Worm (Caenorhabditis elegans) whole organism, young adult: Measurements from ENCODE around the gene nhr-19.

Source experiments
- B0336.3 ChIP-seq: fragments of 200-800 bp; sonication (Bioruptor generic); IDR thresholded peaks from 2 replicates; pipeline ENCODE4 v1.3.6; 2022; ENCODE audit warnings: missing genetic modification characterization, missing compliant biosample characterization
- C17E4.6 ChIP-seq: fragments of 200-800 bp; sonication (Bioruptor generic); IDR thresholded peaks from 2 replicates; pipeline ENCODE4 v1.3.6; 2022; ENCODE audit warnings: missing genetic modification reagents, missing genetic modification characterization, missing compliant biosample characterization
- D2030.7 ChIP-seq: fragments of 200-800 bp; sonication (Bioruptor generic); IDR thresholded peaks from 2 replicates; pipeline ENCODE4 v1.3.6; 2022; ENCODE audit warnings: missing genetic modification reagents, missing genetic modification characterization, missing compliant biosample characterization
- F10E7.11 ChIP-seq: sonication (generic microtip); optimal IDR thresholded peaks from 2 replicates; lab custom pipeline; 2017; ENCODE audit warnings: mild to moderate bottlenecking, missing genetic modification characterization, moderate library complexity, missing compliant biosample characterization
- F37B4.10 ChIP-seq: fragments of 200-800 bp; sonication (Bioruptor generic); IDR thresholded peaks from 2 replicates; pipeline ENCODE4 v1.3.6; 2022; ENCODE audit warnings: missing genetic modification characterization, missing compliant biosample characterization
- F39B2.1 ChIP-seq: fragments of 200-800 bp; sonication (Bioruptor generic); IDR thresholded peaks from 2 replicates; pipeline ENCODE4 v1.3.6; 2022; ENCODE audit warnings: missing genetic modification reagents, missing genetic modification characterization, missing compliant biosample characterization
- F55B11.4 ChIP-seq: sonication (generic microtip); optimal IDR thresholded peaks from 2 replicates; lab custom pipeline; 2016; ENCODE audit warnings: missing compliant biosample characterization, missing genetic modification characterization, borderline replicate concordance; ENCODE audit not compliant: insufficient read depth
- F57C9.4 ChIP-seq: sonication (generic microtip); optimal IDR thresholded peaks from 2 replicates; lab custom pipeline; 2017; ENCODE audit warnings: mild to moderate bottlenecking, missing genetic modification characterization, missing compliant biosample characterization
- T26A5.8 ChIP-seq: sonication (generic microtip); optimal IDR thresholded peaks from 2 replicates; lab custom pipeline; 2016; ENCODE audit warnings: missing genetic modification characterization, missing compliant biosample characterization
- Y53F4B.3 ChIP-seq: fragments of 200-800 bp; sonication (Bioruptor generic); IDR thresholded peaks from 2 replicates; pipeline ENCODE4 v1.3.6; 2022; ENCODE audit warnings: missing genetic modification reagents, missing genetic modification characterization, missing compliant biosample characterization
- Y79H2A.3 ChIP-seq: fragments of 200-800 bp; sonication (Bioruptor generic); conservative IDR thresholded peaks from 2 replicates; pipeline ENCODE4 v1.3.6; 2022; ENCODE audit warnings: missing genetic modification reagents, missing genetic modification characterization, missing compliant biosample characterization
- athp-1 ChIP-seq: sonication (generic microtip); optimal IDR thresholded peaks from 2 replicates; lab custom pipeline; 2017; ENCODE audit warnings: mild to moderate bottlenecking, missing genetic modification characterization, missing compliant biosample characterization
- attf-6 ChIP-seq: fragments of 200-800 bp; sonication (Bioruptor generic); IDR thresholded peaks from 2 replicates; pipeline ENCODE4 v1.3.6; 2022; ENCODE audit warnings: missing genetic modification reagents, missing genetic modification characterization, missing compliant biosample characterization
- cebp-1 ChIP-seq, 2 experiments: fragments of 200-800 bp in 1 of 2; sonication (Bioruptor generic) in 1 of 2; sonication (generic microtip) in 1 of 2; IDR thresholded peaks in 1 of 2; optimal IDR thresholded peaks in 1 of 2; 2 replicates each; pipeline versions ENCODE4 v1.3.6 to Lab custom; 2017 to 2022; ENCODE audit warnings: missing compliant biosample characterization in 2 of 2, missing genetic modification characterization in 2 of 2, mild to moderate bottlenecking in 1 of 2, missing genetic modification reagents in 1 of 2, moderate library complexity in 1 of 2
- ceh-100 ChIP-seq: fragments of 200-800 bp; sonication (Bioruptor generic); IDR thresholded peaks from 2 replicates; pipeline ENCODE4 v1.3.6; 2022; ENCODE audit warnings: missing genetic modification reagents, missing genetic modification characterization, missing compliant biosample characterization
- ceh-79 ChIP-seq: sonication (generic microtip); optimal IDR thresholded peaks from 2 replicates; lab custom pipeline; 2017; ENCODE audit warnings: mild to moderate bottlenecking, missing genetic modification characterization, missing compliant biosample characterization
- dox-1 ChIP-seq: fragments of 200-800 bp; sonication (Bioruptor generic); IDR thresholded peaks from 2 replicates; pipeline ENCODE4 v1.3.6; 2022; ENCODE audit warnings: missing genetic modification reagents, missing genetic modification characterization, missing compliant biosample characterization
- dpl-1 ChIP-seq: fragments of 150-350 bp; optimal IDR thresholded peaks from 2 replicates; lab custom pipeline; 2014; ENCODE audit warnings: missing biosample characterization, missing genetic modification reagents, missing genetic modification characterization
- ekl-4 ChIP-seq: fragments of 200-800 bp; sonication (Bioruptor generic); IDR thresholded peaks from 2 replicates; pipeline ENCODE4 v1.3.6; 2022; ENCODE audit warnings: missing genetic modification reagents, missing genetic modification characterization, missing compliant biosample characterization
- fkh-3 ChIP-seq: sonication (generic microtip); optimal IDR thresholded peaks from 2 replicates; lab custom pipeline; 2016; ENCODE audit warnings: mild to moderate bottlenecking, missing genetic modification characterization, missing compliant biosample characterization
- hmg-20 ChIP-seq: fragments of 200-800 bp; sonication (Bioruptor generic); IDR thresholded peaks from 2 replicates; pipeline ENCODE4 v1.3.6; 2022; ENCODE audit warnings: missing genetic modification reagents, missing genetic modification characterization, missing compliant biosample characterization
- lag-1 ChIP-seq: fragments of 200-800 bp; sonication (Bioruptor generic); IDR thresholded peaks from 2 replicates; pipeline ENCODE4 v1.3.6; 2022; ENCODE audit warnings: missing genetic modification reagents, missing genetic modification characterization, missing compliant biosample characterization
- let-526 ChIP-seq: fragments of 200-800 bp; sonication (Bioruptor generic); IDR thresholded peaks from 2 replicates; pipeline ENCODE4 v1.3.6; 2022; ENCODE audit warnings: missing genetic modification reagents, missing genetic modification characterization, missing compliant biosample characterization
- lin-35 ChIP-seq, 3 experiments: fragments of 150-350 bp in 2 of 3; sonication (generic microtip) in 1 of 3; optimal IDR thresholded peaks; 2 replicates each; lab custom pipeline; 2014 to 2018; ENCODE audit warnings: missing biosample characterization in 3 of 3, missing genetic modification characterization in 3 of 3, missing genetic modification reagents in 3 of 3
- lin-54 ChIP-seq: fragments of 200-800 bp; sonication (Bioruptor generic); optimal IDR thresholded peaks from 2 replicates; lab custom pipeline; 2018; ENCODE audit warnings: mild to moderate bottlenecking, missing genetic modification characterization, missing compliant biosample characterization
- madf-8 ChIP-seq: fragments of 200-800 bp; sonication (Bioruptor generic); conservative IDR thresholded peaks from 2 replicates; pipeline ENCODE4 v1.3.6; 2022; ENCODE audit warnings: missing genetic modification reagents, missing genetic modification characterization, missing compliant biosample characterization
- mxl-1 ChIP-seq: sonication (generic microtip); optimal IDR thresholded peaks from 2 replicates; lab custom pipeline; 2016; ENCODE audit warnings: missing genetic modification characterization, missing compliant biosample characterization
- nfya-1 ChIP-seq: sonication (generic microtip); optimal IDR thresholded peaks from 2 replicates; lab custom pipeline; 2017; ENCODE audit warnings: antibody characterized with exemption, missing compliant biosample characterization, missing genetic modification characterization, borderline replicate concordance; ENCODE audit not compliant: insufficient read depth
- nfya-2 ChIP-seq: fragments of 200-800 bp; sonication (Bioruptor generic); IDR thresholded peaks from 2 replicates; pipeline ENCODE4 v1.3.6; 2022; ENCODE audit warnings: missing genetic modification reagents, missing genetic modification characterization, missing compliant biosample characterization
- nhr-120 ChIP-seq: fragments of 200-800 bp; sonication (Bioruptor generic); IDR thresholded peaks from 2 replicates; pipeline ENCODE4 v1.3.6; 2022; ENCODE audit warnings: missing genetic modification characterization, missing compliant biosample characterization
- nhr-27 ChIP-seq: fragments of 200-800 bp; sonication (Bioruptor generic); optimal IDR thresholded peaks from 2 replicates; lab custom pipeline; 2018; ENCODE audit warnings: mild to moderate bottlenecking, missing genetic modification characterization, moderate library complexity, missing compliant biosample characterization
- nhr-80 ChIP-seq: sonication (generic microtip); optimal IDR thresholded peaks from 2 replicates; lab custom pipeline; 2016; ENCODE audit warnings: missing genetic modification characterization, missing compliant biosample characterization
- nhr-90 ChIP-seq: sonication (generic microtip); optimal IDR thresholded peaks from 2 replicates; lab custom pipeline; 2016; ENCODE audit warnings: missing genotype, mild to moderate bottlenecking, missing genetic modification characterization, missing compliant biosample characterization
- pbrm-1 ChIP-seq: fragments of 200-800 bp; sonication (Bioruptor generic); IDR thresholded peaks from 2 replicates; pipeline ENCODE4 v1.3.6; 2022; ENCODE audit warnings: missing genetic modification reagents, missing genetic modification characterization, missing compliant biosample characterization
- rcor-1 ChIP-seq: fragments of 200-800 bp; sonication (Bioruptor generic); IDR thresholded peaks from 2 replicates; pipeline ENCODE4 v1.3.6; 2022; ENCODE audit warnings: missing genetic modification reagents, missing genetic modification characterization, missing compliant biosample characterization
- repo-1 ChIP-seq: sonication (generic microtip); optimal IDR thresholded peaks from 2 replicates; lab custom pipeline; 2017; ENCODE audit warnings: mild to moderate bottlenecking, missing genetic modification characterization, missing compliant biosample characterization
- sea-2 ChIP-seq: fragments of 200-800 bp; sonication (Bioruptor generic); IDR thresholded peaks from 2 replicates; pipeline ENCODE4 v1.3.6; 2022; ENCODE audit warnings: missing genetic modification characterization, missing compliant biosample characterization
- snpc-1.1 ChIP-seq: sonication (generic microtip); optimal IDR thresholded peaks from 2 replicates; lab custom pipeline; 2017; ENCODE audit warnings: missing genetic modification characterization, mild to moderate bottlenecking, missing compliant biosample characterization, antibody characterized with exemption, moderate library complexity, missing genotype, missing genetic modification reagents; ENCODE audit not compliant: insufficient read depth
- snpc-3.4 ChIP-seq: sonication (generic microtip); optimal IDR thresholded peaks from 2 replicates; lab custom pipeline; 2017; ENCODE audit warnings: missing genetic modification characterization, mild to moderate bottlenecking, missing compliant biosample characterization, antibody characterized with exemption, moderate library complexity, missing genotype, missing genetic modification reagents
- snpc-4 ChIP-seq, 5 experiments: fragments of 150-350 bp in 1 of 5; sonication (generic microtip) in 4 of 5; optimal IDR thresholded peaks; 2 replicates each; lab custom pipeline; 2014 to 2018; ENCODE audit warnings: missing genetic modification characterization in 5 of 5, missing biosample characterization in 3 of 5, antibody characterized with exemption in 2 of 5, mild to moderate bottlenecking in 2 of 5, missing compliant biosample characterization in 2 of 5, missing genotype in 2 of 5, moderate library complexity in 2 of 5, missing genetic modification reagents in 1 of 5
- somi-1 ChIP-seq: fragments of 200-800 bp; sonication (Bioruptor generic); optimal IDR thresholded peaks from 2 replicates; lab custom pipeline; 2018; ENCODE audit warnings: mild to moderate bottlenecking, missing genetic modification characterization, missing compliant biosample characterization
- tbx-9 ChIP-seq: sonication (generic microtip); optimal IDR thresholded peaks from 2 replicates; lab custom pipeline; 2016; ENCODE audit warnings: borderline replicate concordance, missing genetic modification characterization, inconsistent platforms, missing compliant biosample characterization
- unc-130 ChIP-seq: sonication (generic microtip); optimal IDR thresholded peaks from 2 replicates; lab custom pipeline; 2016; ENCODE audit warnings: missing genetic modification reagents, missing genetic modification characterization, missing compliant biosample characterization
- unc-62 ChIP-seq: fragments of 150-350 bp; optimal IDR thresholded peaks from 2 replicates; lab custom pipeline; 2014; ENCODE audit warnings: missing biosample characterization, missing genetic modification reagents, missing genetic modification characterization
- zim-3 ChIP-seq: sonication (generic microtip); optimal IDR thresholded peaks from 2 replicates; lab custom pipeline; 2017; ENCODE audit warnings: mild to moderate bottlenecking, missing genetic modification characterization, moderate library complexity, missing compliant biosample characterization
- ztf-22 ChIP-seq: fragments of 200-800 bp; sonication (Bioruptor generic); optimal IDR thresholded peaks from 2 replicates; lab custom pipeline; 2018; ENCODE audit warnings: mild to moderate bottlenecking, missing genetic modification characterization, moderate library complexity, missing compliant biosample characterization
- ztf-26 ChIP-seq: sonication (generic microtip); optimal IDR thresholded peaks from 2 replicates; lab custom pipeline; 2017; ENCODE audit warnings: missing genetic modification characterization, missing compliant biosample characterization

The nhr-19 gene

ce11 chrII:9566045-9566444 lies 39.3 kb downstream of the nhr-19 start (continued):
- TF ChIP-seq F37B4.10 (GFP tag; lab: Robert Waterston, UW), result 0 out of 2 replicates have a peak, but pooled peaks have one; percentile 35
- TF ChIP-seq nfya-2, result no peak
- no peak for TF ChIP-seq ztf-22 (GFP tag; lab: Kevin White, UChicago)
- TF ChIP-seq F39B2.1 (GFP tag; lab: Robert Waterston, UW), result no peak
- no peak for TF ChIP-seq unc-62 (GFP tag; lab: Kevin White, UChicago)
- peak; percentile 87 for TF ChIP-seq zim-3 (tag; lab: Kevin White, UChicago)
- TF ChIP-seq snpc-1.1 (tag; lab: Kevin White, UChicago), result no peak
- no peak for TF ChIP-seq F10E7.11 (tag; lab: Kevin White, UChicago)
- TF ChIP-seq athp-1 (tag; lab: Kevin White, UChicago), result peak; percentile 68
- peak; percentile 88 for TF ChIP-seq snpc-3.4 (tag; lab: Kevin White, UChicago)
- no peak for TF ChIP-seq F57C9.4 (tag; lab: Kevin White, UChicago)
- TF ChIP-seq mxl-1 (tag; lab: Kevin White, UChicago), result peak; percentile 90
- TF ChIP-seq lin-35 (GFP tag; optimal IDR thresholded peaks at IDR 0.05; lab: Kevin White, UChicago), result peak in 1 of 3 experiments; percentile 3
- no peak for TF ChIP-seq attf-6 (GFP tag; lab: Robert Waterston, UW)
- no peak for TF ChIP-seq hmg-20 (GFP tag; lab: Robert Waterston, UW)
- TF ChIP-seq snpc-4 (GFP tag; optimal IDR thresholded peaks at IDR 0.05; lab: Kevin White, UChicago), result peak; percentile 63
- peak in 3 of 4 experiments; percentile 44 to 74 (median 65) for TF ChIP-seq snpc-4 (tag; optimal IDR thresholded peaks at IDR 0.05; lab: Kevin White, UChicago)
- peak; percentile 49 for TF ChIP-seq unc-130 (GFP tag; lab: Kevin White, UChicago)
- TF ChIP-seq ceh-79 (tag; lab: Kevin White, UChicago), result no peak
- peak; percentile 72 for TF ChIP-seq rcor-1
- TF ChIP-seq fkh-3 (tag; lab: Kevin White, UChicago), result peak; percentile 7
- peak; percentile 62 for TF ChIP-seq T26A5.8 (tag; lab: Kevin White, UChicago)
- peak; percentile 65 for TF ChIP-seq somi-1 (GFP tag; lab: Kevin White, UChicago)
- peak; percentile 67 for TF ChIP-seq D2030.7
- TF ChIP-seq nhr-120 (GFP tag; lab: Robert Waterston, UW), result 0 out of 2 replicates have a peak, but pooled peaks have one; percentile 81
- TF ChIP-seq nfya-1, result no peak
- TF ChIP-seq tbx-9 (tag; lab: Kevin White, UChicago), result no peak
- TF ChIP-seq Y79H2A.3 (GFP tag; lab: Robert Waterston, UW), result 0 out of 2 replicates have a peak, but pooled peaks have one; percentile 51
- 0 out of 2 replicates have a peak, but pooled peaks have one; percentile 32 for TF ChIP-seq madf-8 (GFP tag; lab: Robert Waterston, UW)
- TF ChIP-seq ekl-4 (GFP tag; lab: Robert Waterston, UW), result 0 out of 2 replicates have a peak, but pooled peaks have one; percentile 62
- TF ChIP-seq sea-2, result no peak
- peak; percentile 48 for TF ChIP-seq lin-54
- TF ChIP-seq nhr-80 (tag; lab: Kevin White, UChicago), result peak; percentile 31
- TF ChIP-seq repo-1 (tag; lab: Kevin White, UChicago), result peak; percentile 5
- TF ChIP-seq ceh-100 (GFP tag; lab: Robert Waterston, UW), result peak; percentile 68
- peak; percentile 50; the same call in 1 of the 2 replicates for TF ChIP-seq B0336.3 (GFP tag; lab: Robert Waterston, UW)
- TF ChIP-seq Y53F4B.3, result no peak
- TF ChIP-seq F55B11.4, result no peak
- TF ChIP-seq dox-1 (GFP tag; lab: Robert Waterston, UW), result peak; percentile 83
- TF ChIP-seq lag-1 (GFP tag; lab: Robert Waterston, UW), result no peak
- TF ChIP-seq nhr-90 (tag; lab: Kevin White, UChicago), result peak; percentile 90
- TF ChIP-seq ztf-26 (tag; lab: Kevin White, UChicago), result no peak
- peak; percentile 77 for TF ChIP-seq pbrm-1 (GFP tag; lab: Robert Waterston, UW)
- peak; percentile 49; the same call in 1 of the 2 replicates for TF ChIP-seq C17E4.6 (GFP tag; lab: Robert Waterston, UW)
- TF ChIP-seq cebp-1 (GFP tag; IDR thresholded peaks at IDR 0.05; lab: Robert Waterston, UW), result no peak
- TF ChIP-seq cebp-1 (tag; optimal IDR thresholded peaks at IDR 0.05; lab: Kevin White, UChicago), result peak; percentile 73
- TF ChIP-seq let-526, result no peak; the same call in 1 of the 2 replicates
- no peak for TF ChIP-seq nhr-27 (tag; lab: Kevin White, UChicago)
- TF ChIP-seq dpl-1 (GFP tag; lab: Kevin White, UChicago), result peak; percentile 0
